Worm (Caenorhabditis elegans) whole organism, midembryonic: ENCODE results near the gene slt-1.

Experiments
- T22C8.4 ChIP-seq: fragments of 200-800 bp; sonication (Bioruptor generic); IDR thresholded peaks from 2 replicates; pipeline ENCODE4 v1.3.6; 2022; ENCODE audit warnings: missing genetic modification characterization, missing compliant biosample characterization
- cog-1 ChIP-seq: sonication (generic microtip); optimal IDR thresholded peaks from 2 replicates; lab custom pipeline; 2016; ENCODE audit warnings: missing genetic modification characterization, missing compliant biosample characterization
- flt-1 ChIP-seq: fragments of 200-800 bp; sonication (Bioruptor generic); IDR thresholded peaks from 2 replicates; pipeline ENCODE4 v1.3.6; 2022; ENCODE audit warnings: missing genetic modification characterization, missing compliant biosample characterization
- klf-2 ChIP-seq: fragments of 200-800 bp; sonication (Bioruptor generic); conservative IDR thresholded peaks from 2 replicates; pipeline ENCODE4 v1.3.6; 2022; ENCODE audit warnings: missing genetic modification reagents, missing genetic modification characterization, missing compliant biosample characterization
- med-1 ChIP-seq: sonication (generic microtip); optimal IDR thresholded peaks from 2 replicates; lab custom pipeline; 2017; ENCODE audit warnings: missing genetic modification characterization, mild to moderate bottlenecking, missing compliant biosample characterization, antibody characterized with exemption, missing genetic modification reagents; ENCODE audit not compliant: insufficient read depth
- ref-1 ChIP-seq: fragments of 200-800 bp; sonication (Bioruptor generic); conservative IDR thresholded peaks from 2 replicates; pipeline ENCODE4 v1.3.6; 2022; ENCODE audit warnings: missing genetic modification reagents, missing genetic modification characterization, missing compliant biosample characterization
- tab-1 ChIP-seq: fragments of 200-800 bp; sonication (Bioruptor generic); IDR thresholded peaks from 2 replicates; pipeline ENCODE4 v1.3.6; 2022; ENCODE audit warnings: missing genetic modification characterization, missing compliant biosample characterization
- ztf-23 ChIP-seq: fragments of 200-800 bp; sonication (Bioruptor generic); IDR thresholded peaks from 2 replicates; pipeline ENCODE4 v1.3.6; 2022; ENCODE audit warnings: missing genetic modification reagents, missing genetic modification characterization, missing compliant biosample characterization
- ztf-29 ChIP-seq: fragments of 200-800 bp; sonication (Bioruptor generic); IDR thresholded peaks from 2 replicates; pipeline ENCODE4 v1.3.6; 2022; ENCODE audit warnings: missing genetic modification reagents, missing genetic modification characterization, missing compliant biosample characterization

ce11 chrX:14671300-14671699, 2.8 kb upstream of the slt-1 start:
- TF ChIP-seq tab-1 (GFP tag; lab: Robert Waterston, UW) = no peak
- no peak for TF ChIP-seq T22C8.4 (GFP tag; lab: Robert Waterston, UW)
- no peak for TF ChIP-seq ztf-29 (GFP tag; lab: Robert Waterston, UW)
- no peak for TF ChIP-seq ref-1
- TF ChIP-seq flt-1 = no peak
- no peak for TF ChIP-seq med-1
- TF ChIP-seq ztf-23 (GFP tag; lab: Robert Waterston, UW) = no peak
- TF ChIP-seq klf-2 (GFP tag; lab: Robert Waterston, UW) = no peak
- TF ChIP-seq cog-1 (tag; lab: Kevin White, UChicago) = no peak
